Fruit fly (Drosophila melanogaster) whole organism, prepupa: Measurements from ENCODE around the gene Rabex-5.

ENCODE experiments used
- Blimp-1 ChIP-seq: fragments of 200-800 bp; sonication (Bioruptor generic); optimal IDR thresholded peaks from 3 replicates; lab custom pipeline; 2017; ENCODE audit warnings: missing biosample characterization, missing genetic modification characterization, mild to moderate bottlenecking, moderate library complexity, missing genetic modification reagents
- CG11762 ChIP-seq: fragments of 200-800 bp; sonication (Bioruptor generic); optimal IDR thresholded peaks from 3 replicates; lab custom pipeline; 2016; ENCODE audit warnings: missing biosample characterization, missing genetic modification characterization; ENCODE audit not compliant: insufficient read depth
- CG34406 ChIP-seq: fragments of 200-800 bp; sonication (Bioruptor generic); optimal IDR thresholded peaks from 3 replicates; lab custom pipeline; 2016; ENCODE audit warnings: missing biosample characterization, missing genetic modification characterization
- CG4318 ChIP-seq: fragments of 200-800 bp; sonication (Bioruptor generic); optimal IDR thresholded peaks from 3 replicates; lab custom pipeline; 2017; ENCODE audit warnings: missing biosample characterization, mild to moderate bottlenecking, missing genetic modification characterization
- CG7368 ChIP-seq: fragments of 200-800 bp; sonication (Bioruptor generic); optimal IDR thresholded peaks from 3 replicates; lab custom pipeline; 2016; ENCODE audit warnings: missing biosample characterization, missing genetic modification characterization
- CG8119 ChIP-seq: fragments of 200-800 bp; sonication (Bioruptor generic); IDR thresholded peaks from 3 replicates; pipeline ENCODE4 v1.3.6; 2022; ENCODE audit warnings: missing biosample characterization, missing genetic modification characterization
- CG8319 ChIP-seq: fragments of 200-800 bp; sonication (Bioruptor generic); optimal IDR thresholded peaks from 3 replicates; lab custom pipeline; 2016; ENCODE audit warnings: missing biosample characterization, missing genetic modification characterization
- Lpt ChIP-seq: fragments of 200-800 bp; sonication (Bioruptor generic); optimal IDR thresholded peaks from 3 replicates; lab custom pipeline; 2016; ENCODE audit warnings: missing biosample characterization, missing genetic modification characterization
- Sox14 ChIP-seq: fragments of 200-800 bp; sonication (Bioruptor generic); optimal IDR thresholded peaks from 3 replicates; lab custom pipeline; 2016; ENCODE audit warnings: missing biosample characterization, missing genetic modification characterization
- cyc ChIP-seq: fragments of 200-800 bp; sonication (Bioruptor generic); optimal IDR thresholded peaks from 3 replicates; lab custom pipeline; 2016; ENCODE audit warnings: missing biosample characterization, missing genetic modification characterization

DNA sequence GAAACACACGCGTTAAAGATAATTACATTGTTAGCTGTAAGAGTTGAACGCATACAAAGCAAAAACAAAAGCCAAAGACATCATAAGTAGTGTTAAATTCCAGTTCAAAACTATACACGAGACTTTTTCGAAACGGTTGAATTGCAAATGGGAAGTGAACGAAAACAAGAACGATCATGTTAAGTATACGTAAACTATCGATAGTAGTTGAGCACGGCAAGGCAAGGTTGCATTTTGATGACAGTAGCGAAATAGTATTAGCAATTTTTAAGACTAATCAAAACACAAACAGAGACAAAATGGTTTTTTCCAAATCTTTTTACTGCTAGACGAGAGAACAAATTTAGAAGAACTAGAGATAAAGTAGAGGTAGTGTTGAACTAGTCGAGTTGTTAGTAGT, 878 bp upstream of the Rabex-5 start:
- TF ChIP-seq Sox14 (GFP tag; lab: Kevin White, UChicago) = no peak
- TF ChIP-seq CG7368 (GFP tag; lab: Kevin White, UChicago) = no peak
- TF ChIP-seq CG8119 (GFP tag; lab: Robert Waterston, UW) = no peak
- no peak for TF ChIP-seq CG4318 (GFP tag; lab: Kevin White, UChicago)
- no peak for TF ChIP-seq CG11762 (GFP tag; lab: Kevin White, UChicago)
- TF ChIP-seq CG34406 (GFP tag; lab: Kevin White, UChicago) = no peak
- no peak for TF ChIP-seq CG8319 (GFP tag; lab: Kevin White, UChicago)
- TF ChIP-seq Blimp-1 (GFP tag; lab: Kevin White, UChicago) = no peak
- TF ChIP-seq Lpt (GFP tag; lab: Kevin White, UChicago) = no peak
- no peak for TF ChIP-seq cyc (GFP tag; lab: Kevin White, UChicago)
